Worm (Caenorhabditis elegans) whole organism, late embryonic: ENCODE data around the gene srh-85.
"Not testable (repeated sequence)": the region's sequence is repeated elsewhere in the genome, so short reads cannot be mapped to it uniquely, and the experiment has no call there.

Experiments
- C38D4.7 ChIP-seq: fragments of 200-800 bp; sonication (Bioruptor generic); optimal IDR thresholded peaks from 2 replicates; lab custom pipeline; 2018; ENCODE audit warnings: mild to moderate bottlenecking, missing genetic modification characterization, moderate library complexity, missing compliant biosample characterization
- F13H6.1 ChIP-seq: sonication (generic microtip); optimal IDR thresholded peaks from 2 replicates; lab custom pipeline; 2016; ENCODE audit warnings: missing genetic modification characterization, missing compliant biosample characterization
- T23F11.4 ChIP-seq: fragments of 200-800 bp; sonication (Bioruptor generic); optimal IDR thresholded peaks from 2 replicates; lab custom pipeline; 2018; ENCODE audit warnings: mild to moderate bottlenecking, missing genetic modification characterization, missing compliant biosample characterization
- ama-1 ChIP-seq: fragments of 150-350 bp; optimal IDR thresholded peaks from 2 replicates; lab custom pipeline; 2014
- ceh-19 ChIP-seq: fragments of 200-800 bp; sonication (Bioruptor generic); optimal IDR thresholded peaks from 2 replicates; lab custom pipeline; 2018; ENCODE audit warnings: mild to moderate bottlenecking, missing genetic modification characterization, missing compliant biosample characterization
- ceh-2 ChIP-seq: sonication (generic microtip); optimal IDR thresholded peaks from 2 replicates; lab custom pipeline; 2016; ENCODE audit warnings: missing genotype, missing genetic modification characterization, missing compliant biosample characterization
- ceh-22 ChIP-seq: sonication (generic microtip); optimal IDR thresholded peaks from 2 replicates; lab custom pipeline; 2017; ENCODE audit warnings: missing biosample characterization, missing genetic modification characterization
- ceh-30 ChIP-seq: fragments of 150-350 bp; optimal IDR thresholded peaks from 2 replicates; lab custom pipeline; 2014; ENCODE audit warnings: missing biosample characterization, missing genetic modification characterization
- ceh-31 ChIP-seq: sonication (generic microtip); optimal IDR thresholded peaks from 2 replicates; lab custom pipeline; 2016; ENCODE audit warnings: missing genetic modification characterization, missing compliant biosample characterization
- ceh-34 ChIP-seq: sonication (generic microtip); optimal IDR thresholded peaks from 2 replicates; lab custom pipeline; 2016; ENCODE audit warnings: mild to moderate bottlenecking, missing genetic modification characterization, missing compliant biosample characterization
- ceh-48 ChIP-seq: sonication (generic microtip); optimal IDR thresholded peaks from 2 replicates; lab custom pipeline; 2016; ENCODE audit warnings: missing genetic modification characterization, inconsistent platforms, missing compliant biosample characterization
- ceh-6 ChIP-seq: fragments of 200-800 bp; sonication (Bioruptor generic); optimal IDR thresholded peaks from 2 replicates; lab custom pipeline; 2018; ENCODE audit warnings: mild to moderate bottlenecking, missing genetic modification characterization, missing compliant biosample characterization
- ceh-9 ChIP-seq: sonication (generic microtip); optimal IDR thresholded peaks from 2 replicates; lab custom pipeline; 2016; ENCODE audit warnings: mild to moderate bottlenecking, missing genetic modification characterization, inconsistent platforms, missing compliant biosample characterization
- dmd-4 ChIP-seq: sonication (generic microtip); optimal IDR thresholded peaks from 2 replicates; lab custom pipeline; 2016; ENCODE audit warnings: borderline replicate concordance, missing genetic modification characterization, missing compliant biosample characterization
- dve-1 ChIP-seq: sonication (generic microtip); optimal IDR thresholded peaks from 2 replicates; lab custom pipeline; 2017; ENCODE audit warnings: antibody characterized with exemption, mild to moderate bottlenecking, missing genetic modification characterization, missing compliant biosample characterization
- elt-2 ChIP-seq: sonication (generic microtip); optimal IDR thresholded peaks from 2 replicates; lab custom pipeline; 2016; ENCODE audit warnings: missing genetic modification reagents, missing genetic modification characterization, missing compliant biosample characterization
- elt-4 ChIP-seq: sonication (generic microtip); optimal IDR thresholded peaks from 2 replicates; lab custom pipeline; 2016; ENCODE audit warnings: missing genetic modification characterization, missing compliant biosample characterization
- eyg-1 ChIP-seq: sonication (generic microtip); optimal IDR thresholded peaks from 2 replicates; lab custom pipeline; 2016; ENCODE audit warnings: missing genotype, missing genetic modification characterization, missing compliant biosample characterization
- fkh-10 ChIP-seq: fragments of 150-350 bp; optimal IDR thresholded peaks from 2 replicates; lab custom pipeline; 2014; ENCODE audit warnings: missing biosample characterization, missing genetic modification reagents, missing genetic modification characterization
- fkh-6 ChIP-seq: sonication (generic microtip); optimal IDR thresholded peaks from 2 replicates; lab custom pipeline; 2016; ENCODE audit warnings: missing genetic modification characterization, missing compliant biosample characterization
- hlh-13 ChIP-seq: fragments of 200-800 bp; sonication (Bioruptor generic); optimal IDR thresholded peaks from 2 replicates; lab custom pipeline; 2018; ENCODE audit warnings: mild to moderate bottlenecking, missing genetic modification characterization, missing compliant biosample characterization
- hlh-30 ChIP-seq: sonication (generic microtip); optimal IDR thresholded peaks from 2 replicates; lab custom pipeline; 2017; ENCODE audit warnings: antibody characterized with exemption, missing genetic modification characterization, missing compliant biosample characterization; ENCODE audit not compliant: insufficient read depth
- lim-6 ChIP-seq: sonication (generic microtip); optimal IDR thresholded peaks from 2 replicates; lab custom pipeline; 2016; ENCODE audit warnings: missing genetic modification characterization, missing compliant biosample characterization
- madf-2 ChIP-seq: sonication (generic microtip); optimal IDR thresholded peaks from 2 replicates; lab custom pipeline; 2017; ENCODE audit warnings: missing genetic modification characterization, missing compliant biosample characterization
- nfya-1 ChIP-seq: sonication (generic microtip); optimal IDR thresholded peaks from 2 replicates; lab custom pipeline; 2017; ENCODE audit warnings: missing genetic modification characterization, mild to moderate bottlenecking, missing compliant biosample characterization, antibody characterized with exemption, moderate library complexity
- nhr-11 ChIP-seq: fragments of 150-350 bp; optimal IDR thresholded peaks from 2 replicates; lab custom pipeline; 2014; ENCODE audit warnings: missing biosample characterization, missing genetic modification characterization
- nhr-232 ChIP-seq: sonication (generic microtip); optimal IDR thresholded peaks from 2 replicates; lab custom pipeline; 2016; ENCODE audit warnings: missing genetic modification characterization, missing compliant biosample characterization
- pag-3 ChIP-seq: sonication (generic microtip); optimal IDR thresholded peaks from 2 replicates; lab custom pipeline; 2016; ENCODE audit warnings: missing compliant biosample characterization, missing genetic modification characterization, borderline replicate concordance
- pat-9 ChIP-seq: fragments of 200-800 bp; sonication (Bioruptor generic); optimal IDR thresholded peaks from 2 replicates; lab custom pipeline; 2018; ENCODE audit warnings: mild to moderate bottlenecking, missing genetic modification characterization, moderate library complexity, missing compliant biosample characterization
- pax-1 ChIP-seq: fragments of 150-350 bp; optimal IDR thresholded peaks from 2 replicates; lab custom pipeline; 2014; ENCODE audit warnings: missing biosample characterization, missing genetic modification characterization
- pha-2 ChIP-seq: sonication (generic microtip); optimal IDR thresholded peaks from 2 replicates; lab custom pipeline; 2017; ENCODE audit warnings: mild to moderate bottlenecking, missing genetic modification characterization, missing compliant biosample characterization
- pha-4 ChIP-seq: fragments of 150-350 bp; optimal IDR thresholded peaks from 2 replicates; lab custom pipeline; 2018; ENCODE audit warnings: missing biosample characterization, missing genetic modification reagents, missing genetic modification characterization
- ref-2 ChIP-seq: sonication (generic microtip); optimal IDR thresholded peaks from 2 replicates; lab custom pipeline; 2016; ENCODE audit warnings: missing genetic modification characterization, missing compliant biosample characterization
- sox-2 ChIP-seq: fragments of 200-800 bp; sonication (Bioruptor generic); IDR thresholded peaks from 2 replicates; pipeline ENCODE4 v1.3.6; 2022; ENCODE audit warnings: missing genetic modification reagents, missing genetic modification characterization, missing compliant biosample characterization
- syd-9 ChIP-seq: sonication (generic microtip); optimal IDR thresholded peaks from 2 replicates; lab custom pipeline; 2016; ENCODE audit warnings: mild to moderate bottlenecking, missing genetic modification characterization, moderate library complexity, missing compliant biosample characterization
- tbx-2 ChIP-seq: sonication (generic microtip); optimal IDR thresholded peaks from 2 replicates; lab custom pipeline; 2016; ENCODE audit warnings: missing genetic modification characterization, missing compliant biosample characterization
- tbx-7 ChIP-seq: sonication (generic microtip); optimal IDR thresholded peaks from 2 replicates; lab custom pipeline; 2016; ENCODE audit warnings: missing genotype, missing genetic modification characterization, missing compliant biosample characterization
- ttx-3 ChIP-seq: sonication (generic microtip); optimal IDR thresholded peaks from 2 replicates; lab custom pipeline; 2016; ENCODE audit warnings: missing genetic modification reagents, missing genetic modification characterization, missing compliant biosample characterization
- unc-86 ChIP-seq: sonication (generic microtip); optimal IDR thresholded peaks from 2 replicates; lab custom pipeline; 2016; ENCODE audit warnings: missing genetic modification characterization, missing compliant biosample characterization
- zip-5 ChIP-seq: sonication (generic microtip); optimal IDR thresholded peaks from 2 replicates; lab custom pipeline; 2016; ENCODE audit warnings: missing genetic modification characterization, missing compliant biosample characterization
- ztf-16 ChIP-seq: sonication (generic microtip); optimal IDR thresholded peaks from 2 replicates; lab custom pipeline; 2017; ENCODE audit warnings: missing genetic modification characterization, missing compliant biosample characterization

The srh-85 gene

DNA sequence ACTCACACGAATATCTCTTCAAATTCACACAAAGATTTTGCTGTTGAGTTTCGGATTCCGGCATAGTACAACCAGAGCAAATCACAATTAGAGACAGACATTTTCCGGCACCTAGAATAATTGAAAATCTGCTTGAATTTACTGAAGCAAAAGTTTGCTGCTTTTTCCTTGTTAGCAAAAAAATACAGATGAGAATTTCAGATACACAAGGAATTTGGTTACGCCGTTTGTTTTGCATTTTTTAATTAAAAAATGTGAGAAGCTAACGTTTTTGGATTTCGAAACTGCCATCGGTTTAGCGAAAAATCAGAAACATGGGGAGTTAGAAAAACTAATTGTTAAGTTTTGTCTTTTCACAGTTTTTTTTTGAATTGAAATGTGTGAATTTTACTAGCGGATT lies 7.3 kb downstream of the srh-85 start, which contains the start of gene srw-118:
srw-118 (minus strand) TSS at position 101 of the 400 bp plus-strand sequence.
- no peak for TF ChIP-seq nhr-11 (tag; lab: Kevin White, UChicago)
- TF ChIP-seq fkh-10 = no peak
- TF ChIP-seq F13H6.1 = no peak

ce11 chrV:2976287-2976686 lies 11.0 kb downstream of the srh-85 start, which contains the start of gene srw-124:
Gene srw-124, plus strand, starts transcription at chrV:2976587.
- TF ChIP-seq ttx-3 (tag; lab: Kevin White, UChicago) (no peak), tbx-2 (tag; lab: Kevin White, UChicago) (no peak), ceh-2 (tag; lab: Kevin White, UChicago) (no peak), ceh-9 (tag; lab: Kevin White, UChicago) (no peak), pax-1 (no peak), C38D4.7 (GFP tag; lab: Kevin White, UChicago) (no peak), ceh-31 (tag; lab: Kevin White, UChicago) (no peak), hlh-13 (no peak), zip-5 (no peak), ref-2 (no peak), ceh-30 (tag; lab: Kevin White, UChicago) (no peak), dve-1 (tag; lab: Kevin White, UChicago) (no peak), eyg-1 (tag; lab: Kevin White, UChicago) (no peak), dmd-4 (tag; lab: Kevin White, UChicago) (no peak), nfya-1 (no peak), nhr-11 (tag; lab: Kevin White, UChicago) (no peak), ceh-22 (tag; lab: Kevin White, UChicago) (no peak), syd-9 (tag; lab: Kevin White, UChicago) (no peak)
- TF ChIP-seq, all 69 proteins: peak for 0

ce11 chrV:2975285-2975684 lies 12.0 kb downstream of the srh-85 start, which contains the start of gene srw-123:
Gene srw-123, minus strand, starts transcription at chrV:2975385.
- TF ChIP-seq pha-2; ceh-6 (GFP tag; lab: Kevin White, UChicago); unc-86 (tag; lab: Kevin White, UChicago): not testable (repeated sequence)

DNA sequence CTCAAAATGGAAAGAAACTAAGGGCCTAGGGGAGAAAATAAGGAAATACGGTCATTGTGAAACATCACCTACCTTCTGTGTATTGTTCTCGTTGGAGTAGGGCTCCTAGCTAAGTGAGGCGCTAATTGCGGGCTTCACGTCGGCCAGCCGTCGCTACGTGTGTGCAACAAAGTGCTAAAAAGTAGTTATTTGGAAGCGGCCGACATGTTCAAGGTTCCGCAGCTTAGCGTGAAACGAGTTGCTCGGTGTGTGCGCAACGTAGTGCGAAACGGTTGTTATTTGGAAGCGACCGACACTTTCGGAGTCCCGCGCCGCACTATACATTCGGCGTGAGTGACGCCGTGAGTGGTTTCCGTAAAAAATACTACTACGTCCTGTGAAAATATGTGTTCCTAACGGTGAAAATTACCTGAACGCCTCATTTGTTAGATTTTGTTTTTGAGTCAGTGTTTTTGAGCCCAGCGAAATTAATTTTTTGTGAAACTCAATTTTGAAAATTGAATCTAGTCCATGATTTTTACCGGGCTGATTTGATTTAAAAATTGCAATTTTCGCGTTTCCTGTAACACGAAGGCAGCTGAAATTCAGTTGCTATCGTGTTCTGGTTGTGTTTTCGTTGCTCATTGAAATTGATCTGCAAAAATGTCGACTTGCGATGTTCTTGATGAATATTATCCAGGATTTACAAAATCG lies 15.9 kb downstream of the srh-85 start, which contains the start of gene srw-129:
srw-129 (plus strand) TSS at position 643 of the 693 bp plus-strand sequence.
- TF ChIP-seq madf-2 (tag; lab: Kevin White, UChicago) = no peak
- TF ChIP-seq sox-2 (GFP tag; lab: Robert Waterston, UW) = no peak
- no peak for TF ChIP-seq ceh-34 (tag; lab: Kevin White, UChicago)
- no peak for TF ChIP-seq ama-1 (lab: Kevin White, UChicago)
- TF ChIP-seq T23F11.4 = no peak
- no peak for TF ChIP-seq pha-4 (tag; lab: Kevin White, UChicago)
- no peak for TF ChIP-seq ceh-48 (tag; lab: Kevin White, UChicago)
- TF ChIP-seq tbx-2 (tag; lab: Kevin White, UChicago) = no peak
- TF ChIP-seq lim-6 (tag; lab: Kevin White, UChicago) = no peak
- TF ChIP-seq tbx-7 = no peak
- TF ChIP-seq, all 69 proteins: peak for 0

- TF ChIP-seq tbx-2 (tag; lab: Kevin White, UChicago) (no peak), elt-2 (no peak), nhr-11 (tag; lab: Kevin White, UChicago) (no peak), ceh-30 (tag; lab: Kevin White, UChicago) (no peak), dve-1 (tag; lab: Kevin White, UChicago) (no peak), pax-1 (no peak), ztf-16 (tag; lab: Kevin White, UChicago) (no peak), F13H6.1 (no peak), pag-3 (tag; lab: Kevin White, UChicago) (no peak), ref-2 (no peak), pat-9 (no peak), elt-4 (tag; lab: Kevin White, UChicago) (no peak), nhr-232 (tag; lab: Kevin White, UChicago) (no peak), ceh-19 (GFP tag; lab: Kevin White, UChicago) (no peak), pha-4 (tag; lab: Kevin White, UChicago) (no peak), ttx-3 (tag; lab: Kevin White, UChicago) (no peak), ceh-2 (tag; lab: Kevin White, UChicago) (no peak), fkh-6 (tag; lab: Kevin White, UChicago) (no peak), hlh-30 (no peak)
Measured at ce11 chrV:2964786-2965185, 22.5 kb downstream of the srh-85 start, which contains the start of gene srh-88. Gene srh-88, minus strand, starts transcription at chrV:2964886.
